Worm (Caenorhabditis elegans) whole organism, mixed stage, embryonic: Measurements from ENCODE around the gene C08E3.14.
"Not testable (repeated sequence)": the region's sequence is repeated elsewhere in the genome, so short reads cannot be mapped to it uniquely, and the experiment has no call there.

Experiments
- ceh-39 ChIP-seq: fragments of 150-350 bp; optimal IDR thresholded peaks from 2 replicates; lab custom pipeline; 2014; ENCODE audit warnings: missing biosample characterization, missing genetic modification characterization
- cnd-1 ChIP-seq: fragments of 200-800 bp; sonication (Bioruptor generic); optimal IDR thresholded peaks from 2 replicates; lab custom pipeline; 2018; ENCODE audit warnings: mild to moderate bottlenecking, missing genetic modification characterization, missing compliant biosample characterization
- elt-3 ChIP-seq: fragments of 150-350 bp; optimal IDR thresholded peaks from 2 replicates; lab custom pipeline; 2014; ENCODE audit warnings: missing biosample characterization, missing genetic modification characterization
- lin-13 ChIP-seq: fragments of 150-350 bp; optimal IDR thresholded peaks from 2 replicates; lab custom pipeline; 2014; ENCODE audit warnings: missing biosample characterization, missing genetic modification characterization
- lsy-2 ChIP-seq: fragments of 150-350 bp; optimal IDR thresholded peaks from 2 replicates; lab custom pipeline; 2014; ENCODE audit warnings: missing biosample characterization, missing genetic modification characterization
- mep-1 ChIP-seq: fragments of 150-350 bp; optimal IDR thresholded peaks from 2 replicates; lab custom pipeline; 2017; ENCODE audit warnings: missing biosample characterization, missing genetic modification reagents, missing genetic modification characterization, inconsistent platforms
- pha-4 ChIP-seq: fragments of 150-350 bp; optimal IDR thresholded peaks from 2 replicates; lab custom pipeline; 2018; ENCODE audit warnings: missing biosample characterization, missing genetic modification reagents, missing genetic modification characterization
- sptf-1 ChIP-seq: sonication (generic microtip); optimal IDR thresholded peaks from 2 replicates; lab custom pipeline; 2017; ENCODE audit warnings: mild to moderate bottlenecking, missing genetic modification characterization, moderate library complexity, missing compliant biosample characterization
- unc-120 ChIP-seq: sonication (generic microtip); optimal IDR thresholded peaks from 2 replicates; lab custom pipeline; 2017; ENCODE audit warnings: missing genetic modification characterization, missing compliant biosample characterization; ENCODE audit not compliant: poor library complexity, severe bottlenecking
- unc-39 ChIP-seq: fragments of 150-350 bp; optimal IDR thresholded peaks from 2 replicates; lab custom pipeline; 2014; ENCODE audit warnings: missing biosample characterization, missing genetic modification characterization
- unc-62 ChIP-seq: fragments of 150-350 bp; optimal IDR thresholded peaks from 2 replicates; lab custom pipeline; 2014; ENCODE audit warnings: missing biosample characterization, missing genetic modification reagents, missing genetic modification characterization
- ztf-11 ChIP-seq: fragments of 150-350 bp; optimal IDR thresholded peaks from 2 replicates; lab custom pipeline; 2014; ENCODE audit warnings: missing biosample characterization, missing genetic modification characterization

DNA sequence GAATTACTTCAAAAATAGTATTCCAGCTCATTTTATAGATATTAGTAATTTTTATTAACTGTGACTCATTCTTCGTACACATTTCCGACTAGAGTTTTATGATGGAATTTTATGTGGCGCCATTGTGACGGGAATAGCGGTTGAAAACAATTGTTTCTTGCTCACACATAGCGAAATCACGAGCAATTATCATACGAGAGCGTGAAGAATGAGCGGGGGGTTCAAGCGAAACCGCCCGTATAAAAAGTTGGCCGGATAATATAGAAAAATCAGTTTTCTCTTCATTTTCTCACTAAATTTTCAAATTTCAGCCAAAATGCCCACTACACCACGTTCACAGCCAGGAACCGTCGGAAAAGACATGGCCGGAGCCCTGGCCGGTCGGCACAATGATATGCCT, 7.7 kb downstream of the C08E3.14 start, which contains the start of gene C08E3.1:
- TF ChIP-seq mep-1 (tag; lab: Kevin White, UChicago); lsy-2 (tag; lab: Kevin White, UChicago); pha-4; lin-13; cnd-1 (tag; lab: Kevin White, UChicago); ceh-39; unc-120 (tag; lab: Kevin White, UChicago); elt-3 (tag; lab: Kevin White, UChicago); sptf-1 (tag; lab: Kevin White, UChicago); ztf-11 (tag; lab: Kevin White, UChicago); unc-39 (tag; lab: Kevin White, UChicago); unc-62: not testable (repeated sequence)
